Worm (Caenorhabditis elegans): ENCODE results near the gene C09E10.3.

DNA sequence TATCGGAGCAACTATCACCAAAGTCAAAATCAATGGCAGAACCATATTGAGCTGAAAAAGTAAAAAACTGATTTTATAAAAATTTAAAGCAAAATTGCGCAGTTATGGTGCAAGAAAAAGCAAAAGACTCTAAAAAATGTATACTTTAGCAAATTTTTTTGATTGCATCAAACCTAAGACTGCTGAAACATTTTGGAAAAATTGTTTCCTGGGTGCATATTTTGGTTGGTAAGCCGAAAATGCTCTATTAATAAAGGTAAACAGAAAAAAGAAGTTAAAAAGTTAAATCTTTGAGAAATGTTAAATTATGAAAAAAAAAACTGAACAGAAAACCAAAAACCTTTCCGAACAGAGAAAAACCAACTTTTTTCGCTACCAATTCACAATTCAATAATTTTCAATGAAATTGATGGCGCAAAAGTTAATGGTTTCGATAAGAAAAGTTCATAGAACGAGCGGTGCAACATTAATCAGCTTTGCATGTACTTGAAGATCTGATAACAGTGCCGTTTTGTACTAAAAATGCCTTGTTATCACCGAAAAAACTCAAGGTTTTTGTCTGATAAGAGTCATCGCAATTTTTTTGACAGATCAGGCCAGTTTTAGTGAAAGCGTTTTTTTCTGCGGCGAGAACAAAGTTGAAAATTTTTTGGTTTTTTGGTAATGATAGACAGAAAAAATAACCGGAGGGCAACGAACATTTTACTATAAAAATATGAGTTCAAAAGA, 13.1 kb downstream of the C09E10.3 start, which contains the start of gene abhd-3.2:
- TF ChIP-seq nhr-12 (tag; optimal IDR thresholded peaks at IDR 0.05) (no peak), pha-4 (tag; optimal IDR thresholded peaks at IDR 0.05) (peak; percentile 73), eor-1 (tag; optimal IDR thresholded peaks at IDR 0.05) (no peak), nfya-1 (tag; optimal IDR thresholded peaks at IDR 0.05; ENCODE audit: insufficient read depth) (peak; percentile 10), fkh-10 (GFP tag; optimal IDR thresholded peaks at IDR 0.05) (no peak), egl-27 (tag; optimal IDR thresholded peaks at IDR 0.05) (no peak), lin-39 (tag; optimal IDR thresholded peaks at IDR 0.05) (no peak), ceh-16 (tag; optimal IDR thresholded peaks at IDR 0.05) (no peak), ceh-9 (tag; optimal IDR thresholded peaks at IDR 0.05) (no peak)
